Worm (Caenorhabditis elegans): ENCODE results near the gene F44B9.8.

ce11 chrIII:7981938-7982337, 47.5 kb downstream of the F44B9.8 start:
- TF ChIP-seq ama-1 (optimal IDR thresholded peaks at IDR 0.05) (no peak), alr-1 (tag; optimal IDR thresholded peaks at IDR 0.05; ENCODE audit: borderline replicate concordance) (no peak), dpl-1 (GFP tag; optimal IDR thresholded peaks at IDR 0.05) (no peak), nhr-28 (tag; optimal IDR thresholded peaks at IDR 0.05) (no peak), sup-37 (GFP tag; optimal IDR thresholded peaks at IDR 0.05) (no peak)
